Fruit fly (Drosophila melanogaster): ENCODE measurements around the gene wntD.

wntD gene

DNA sequence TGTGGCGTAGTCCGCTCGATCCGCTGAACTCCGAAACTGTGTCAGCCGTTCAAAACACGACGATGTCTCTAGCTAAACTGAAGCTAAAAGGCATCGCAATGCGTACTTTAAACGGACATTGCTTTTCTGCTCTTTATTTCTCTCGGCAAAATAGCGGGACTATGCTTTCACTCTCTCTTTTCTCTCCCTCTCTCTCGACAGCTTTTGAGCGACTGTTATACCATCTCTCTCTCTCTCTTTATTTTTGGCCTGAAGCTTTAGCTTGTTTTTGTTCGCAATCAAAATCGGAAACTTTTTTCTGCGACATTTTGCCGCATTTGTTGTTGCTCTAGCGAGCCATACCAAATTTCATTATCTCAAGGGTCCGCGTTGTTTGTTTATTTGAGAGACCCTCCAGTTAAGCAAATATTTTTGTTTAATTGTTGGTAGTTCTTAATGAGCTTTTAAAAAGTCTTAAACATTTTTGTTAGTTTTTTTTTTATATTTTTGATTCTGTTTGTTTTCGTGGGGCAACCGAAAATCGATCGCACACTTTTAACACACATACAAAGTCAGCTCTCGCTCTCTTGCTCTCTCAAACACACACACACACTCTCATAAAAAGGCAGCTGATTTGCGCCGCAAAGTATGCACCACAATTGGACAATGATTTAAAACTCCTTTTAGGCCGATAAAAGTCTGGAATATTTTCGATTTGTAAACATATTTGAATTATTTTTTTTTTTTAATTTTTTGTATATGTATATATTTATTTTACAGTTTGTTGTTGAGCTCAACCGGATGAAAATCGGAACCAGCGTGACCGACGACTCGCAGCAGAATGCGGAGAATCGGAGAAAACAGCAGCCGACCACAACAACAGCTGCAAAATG, 34.1 kb downstream of the wntD start, which contains the start of gene Ace (continued):
- TF ChIP-seq sr (GFP tag; IDR thresholded peaks at IDR 0.05) (no peak), Jarid2 (GFP tag; optimal IDR thresholded peaks at IDR 0.05) (peak; percentile 52)

DNA sequence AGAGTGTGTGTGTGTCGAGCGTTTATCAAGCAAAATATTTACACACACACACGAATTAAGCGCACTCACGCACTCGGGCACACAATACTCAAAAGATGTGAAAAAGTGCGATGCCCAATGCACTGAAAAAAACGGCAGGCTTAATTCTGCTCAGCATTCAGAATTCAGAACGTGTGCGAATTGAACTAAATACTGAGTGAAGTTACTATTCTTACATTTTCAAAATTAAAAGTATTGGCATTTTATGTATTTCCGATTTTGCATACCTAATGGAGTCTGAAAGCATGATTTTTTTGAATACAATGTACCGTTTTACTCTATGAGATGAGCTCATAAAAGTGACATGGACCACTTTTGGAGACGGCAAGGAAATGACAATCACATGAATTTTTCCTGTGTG, 35.9 kb downstream of the wntD start:
- 0 out of 2 replicates have a peak, but pooled peaks have one; percentile 11 for TF ChIP-seq CG14014 (GFP tag; IDR thresholded peaks at IDR 0.05)
- TF ChIP-seq CG3281 (GFP tag; optimal IDR thresholded peaks at IDR 0.05): peak; percentile 17
- TF ChIP-seq slbo (GFP tag; IDR thresholded peaks at IDR 0.05): 0 out of 2 replicates have a peak, but pooled peaks have one; percentile 3
- peak; percentile 6 for TF ChIP-seq Hand (GFP tag; optimal IDR thresholded peaks at IDR 0.05)
- no peak for TF ChIP-seq CG8290 (GFP tag; optimal IDR thresholded peaks at IDR 0.05)
- peak in 1 of 2 experiments; percentile 0 for TF ChIP-seq CG8290 (tag; optimal IDR thresholded peaks at IDR 0.05)
- no peak for TF ChIP-seq CG5953 (GFP tag; IDR thresholded peaks at IDR 0.05)
- TF ChIP-seq gem (tag; optimal IDR thresholded peaks at IDR 0.05): peak; percentile 32
- peak; percentile 5 for TF ChIP-seq CG7556 (GFP tag; optimal IDR thresholded peaks at IDR 0.05)
- peak; percentile 35 for TF ChIP-seq Hmr (GFP tag; optimal IDR thresholded peaks at IDR 0.05)
- TF ChIP-seq Med (GFP tag): peak; percentile 56
- TF ChIP-seq CG32767 (GFP tag; IDR thresholded peaks at IDR 0.05): no peak
- TF ChIP-seq lab (GFP tag; optimal IDR thresholded peaks at IDR 0.05): peak; percentile 47
- peak; percentile 30 for TF ChIP-seq CG11504 (tag; optimal IDR thresholded peaks at IDR 0.05)
- TF ChIP-seq CG6272 (GFP tag; IDR thresholded peaks at IDR 0.05): no peak
- no peak for TF ChIP-seq CG31224 (GFP tag; IDR thresholded peaks at IDR 0.05)
- TF ChIP-seq org-1 (GFP tag; optimal IDR thresholded peaks at IDR 0.05): peak; percentile 10
- peak; percentile 6 for TF ChIP-seq Fer1 (GFP tag; optimal IDR thresholded peaks at IDR 0.05)
- no peak for TF ChIP-seq sr (GFP tag; IDR thresholded peaks at IDR 0.05)
- TF ChIP-seq Hr51 (GFP tag; optimal IDR thresholded peaks at IDR 0.05): peak in 1 of 2 experiments; percentile 20
- peak; percentile 3 for TF ChIP-seq CG30403 (GFP tag; optimal IDR thresholded peaks at IDR 0.05)
- TF ChIP-seq CG9932 (GFP tag; IDR thresholded peaks at IDR 0.05): peak; percentile 23; the same call in 1 of the 2 replicates
- TF ChIP-seq Ptx1 (GFP tag; IDR thresholded peaks at IDR 0.05): peak; percentile 17; the same call in 1 of the 2 replicates
- peak; percentile 51 for TF ChIP-seq CG18599 (GFP tag; optimal IDR thresholded peaks at IDR 0.05)
- peak; percentile 28 for TF ChIP-seq Meics (GFP tag; optimal IDR thresholded peaks at IDR 0.05)
- TF ChIP-seq CG7839 (tag; optimal IDR thresholded peaks at IDR 0.05): peak; percentile 8
- peak; percentile 20 for TF ChIP-seq CG2678 (tag; optimal IDR thresholded peaks at IDR 0.05)
- TF ChIP-seq mam (GFP tag; optimal IDR thresholded peaks at IDR 0.05): peak; percentile 8
- no peak for TF ChIP-seq CG1603 (tag; optimal IDR thresholded peaks at IDR 0.05)
- peak; percentile 7 for TF ChIP-seq cwo (GFP tag; optimal IDR thresholded peaks at IDR 0.05)
- peak; percentile 55 for TF ChIP-seq CG2120 (GFP tag; optimal IDR thresholded peaks at IDR 0.05)
- no peak for TF ChIP-seq CG10959 (GFP tag; IDR thresholded peaks at IDR 0.05)
